5 fruit fly cellular contexts compared by ENCODE assay signal in genomic region chrX:9692297-9693013, dm6.
A peak's percentile ranks its signal among the peaks of the same experiment; 100 is the strongest.
TF ChIP-seq lines count a peak whose summit lies in the region.

No protein-coding gene starts in this region.

- TF ChIP-seq CTCF in whole organism, embryonic (GFP tag; optimal IDR thresholded peaks at IDR 0.05; lab: Kevin White, UChicago), result no peak

TF ChIP-seq in whole organism, 6 proteins besides CTCF, POLR2A, EP300 and RAD21:
- TF ChIP-seq usp (GFP tag; optimal IDR thresholded peaks at IDR 0.05; lab: Kevin White, UChicago), result no peak
- peak; percentile 55 for TF ChIP-seq pan (optimal IDR thresholded peaks at IDR 0.05; lab: Kevin White, UChicago)

TF ChIP-seq in whole organism, adult, 20 proteins besides CTCF, POLR2A, EP300 and RAD21:
- peak; percentile 67 for TF ChIP-seq pad (GFP tag; optimal IDR thresholded peaks at IDR 0.05; lab: Kevin White, UChicago)
- no peak for TF ChIP-seq CG11617 (GFP tag; optimal IDR thresholded peaks at IDR 0.05; lab: Kevin White, UChicago)

TF ChIP-seq in whole organism, embryonic, 481 proteins besides CTCF, POLR2A, EP300 and RAD21 (continues in another document):
- TF ChIP-seq CG10979 (tag; optimal IDR thresholded peaks at IDR 0.05; lab: Kevin White, UChicago) (peak; percentile 22), CG17912 (GFP tag; optimal IDR thresholded peaks at IDR 0.05; lab: Kevin White, UChicago) (no peak), CG4707 (GFP tag; optimal IDR thresholded peaks at IDR 0.05; lab: Kevin White, UChicago) (no peak), CG2875 (GFP tag; optimal IDR thresholded peaks at IDR 0.05; lab: Kevin White, UChicago) (no peak), Nf-YA (GFP tag; IDR thresholded peaks at IDR 0.05; lab: Robert Waterston, UW) (0 out of 2 replicates have a peak, but pooled peaks have one; percentile 16), phol (tag; optimal IDR thresholded peaks at IDR 0.05; lab: Kevin White, UChicago) (peak; percentile 20), Nf-YB (GFP tag; optimal IDR thresholded peaks at IDR 0.05; lab: Kevin White, UChicago) (peak; percentile 96), CG9932 (GFP tag; IDR thresholded peaks at IDR 0.05; lab: Robert Waterston, UW) (no peak), CG18011 (GFP tag; optimal IDR thresholded peaks at IDR 0.05; lab: Kevin White, UChicago) (no peak), Hsf (GFP tag; optimal IDR thresholded peaks at IDR 0.05; lab: Kevin White, UChicago) (no peak), CG15696 (tag; optimal IDR thresholded peaks at IDR 0.05; lab: Kevin White, UChicago) (no peak), CoRest (tag; optimal IDR thresholded peaks at IDR 0.05; lab: Kevin White, UChicago) (peak; percentile 28), CG12104 (GFP tag; optimal IDR thresholded peaks at IDR 0.05; lab: Kevin White, UChicago) (no peak), cg (GFP tag; optimal IDR thresholded peaks at IDR 0.05; lab: Kevin White, UChicago) (peak; percentile 86), gem (tag; optimal IDR thresholded peaks at IDR 0.05; lab: Kevin White, UChicago) (peak; percentile 17), Abd-B (GFP tag; optimal IDR thresholded peaks at IDR 0.05; lab: Kevin White, UChicago) (peak; percentile 52), CG1792 (GFP tag; optimal IDR thresholded peaks at IDR 0.05; lab: Kevin White, UChicago) (no peak), Awh (GFP tag; IDR thresholded peaks at IDR 0.05; lab: Robert Waterston, UW) (0 out of 2 replicates have a peak, but pooled peaks have one; percentile 14), CG7372 (GFP tag; IDR thresholded peaks at IDR 0.05; lab: Robert Waterston, UW) (peak; percentile 85), Bgb (GFP tag; IDR thresholded peaks at IDR 0.05; lab: Robert Waterston, UW; ENCODE audit: partially characterized antibody) (no peak), CG11504 (tag; optimal IDR thresholded peaks at IDR 0.05; lab: Kevin White, UChicago) (peak; percentile 34), CG4404 (GFP tag; IDR thresholded peaks at IDR 0.05; lab: Robert Waterston, UW) (no peak), disco-r (GFP tag; optimal IDR thresholded peaks at IDR 0.05; lab: Kevin White, UChicago) (no peak), Nf-YC (tag; optimal IDR thresholded peaks at IDR 0.05; lab: Kevin White, UChicago) (peak; percentile 96), CG12391 (tag; optimal IDR thresholded peaks at IDR 0.05; lab: Kevin White, UChicago) (peak; percentile 6), dmrt11E (tag; optimal IDR thresholded peaks at IDR 0.05; lab: Kevin White, UChicago) (no peak), gfzf (GFP tag; optimal IDR thresholded peaks at IDR 0.05; lab: Kevin White, UChicago) (no peak), Pdp1 (GFP tag; optimal IDR thresholded peaks at IDR 0.05; lab: Kevin White, UChicago) (peak in 1 of 2 experiments; percentile 51), trem (tag; optimal IDR thresholded peaks at IDR 0.05; lab: Kevin White, UChicago) (no peak)

TF ChIP-seq in whole organism, prepupa, 60 proteins besides CTCF, POLR2A, EP300 and RAD21:
- TF ChIP-seq Eip93F (GFP tag; optimal IDR thresholded peaks at IDR 0.05; lab: Kevin White, UChicago), result no peak
- no peak for TF ChIP-seq fd59A (GFP tag; optimal IDR thresholded peaks at IDR 0.05; lab: Kevin White, UChicago)
- TF ChIP-seq Smox (GFP tag; optimal IDR thresholded peaks at IDR 0.05; lab: Kevin White, UChicago), result peak; percentile 7
- peak; percentile 26 for TF ChIP-seq Met (GFP tag; optimal IDR thresholded peaks at IDR 0.05; lab: Kevin White, UChicago)
- TF ChIP-seq Eip78C (GFP tag; lab: Kevin White, UChicago), result peak; percentile 47
- TF ChIP-seq spab (GFP tag; optimal IDR thresholded peaks at IDR 0.05; lab: Kevin White, UChicago), result no peak
- TF ChIP-seq ss (GFP tag; optimal IDR thresholded peaks at IDR 0.05; lab: Kevin White, UChicago), result peak in 1 of 2 experiments; percentile 7
- peak; percentile 3 for TF ChIP-seq topi (GFP tag; optimal IDR thresholded peaks at IDR 0.05; lab: Kevin White, UChicago)

TF ChIP-seq in whole organism, pupa, 21 proteins besides CTCF, POLR2A, EP300 and RAD21:
- no peak for TF ChIP-seq fd96Ca (GFP tag; IDR thresholded peaks at IDR 0.05; lab: Robert Waterston, UW)
- peak; percentile 11 for TF ChIP-seq CG9948 (tag; optimal IDR thresholded peaks at IDR 0.05; lab: Kevin White, UChicago)
- peak; percentile 34 for TF ChIP-seq CG8159 (tag; optimal IDR thresholded peaks at IDR 0.05; lab: Kevin White, UChicago)
- no peak for TF ChIP-seq CG14655 (GFP tag; optimal IDR thresholded peaks at IDR 0.05; lab: Kevin White, UChicago)
- TF ChIP-seq Ets98B (GFP tag; IDR thresholded peaks at IDR 0.05; lab: Robert Waterston, UW), result no peak
- TF ChIP-seq CG4496 (GFP tag; IDR thresholded peaks at IDR 0.05; lab: Robert Waterston, UW), result no peak
- TF ChIP-seq Snoo (tag; optimal IDR thresholded peaks at IDR 0.05; lab: Kevin White, UChicago), result no peak
- no peak for TF ChIP-seq EcR (GFP tag; optimal IDR thresholded peaks at IDR 0.05; lab: Kevin White, UChicago)
- no peak for TF ChIP-seq CG17806 (tag; optimal IDR thresholded peaks at IDR 0.05; lab: Kevin White, UChicago)
- TF ChIP-seq rn (GFP tag; IDR thresholded peaks at IDR 0.05; lab: Robert Waterston, UW), result no peak
